Fruit fly (Drosophila melanogaster) whole organism, prepupa: Measurements from ENCODE around the gene CG11317.

ENCODE experiments used
- Blimp-1 ChIP-seq: fragments of 200-800 bp; sonication (Bioruptor generic); optimal IDR thresholded peaks from 3 replicates; lab custom pipeline; 2017; ENCODE audit warnings: missing biosample characterization, missing genetic modification characterization, mild to moderate bottlenecking, moderate library complexity, missing genetic modification reagents
- CG10631 ChIP-seq: fragments of 200-800 bp; sonication (Bioruptor generic); optimal IDR thresholded peaks from 2 replicates; lab custom pipeline; 2016; ENCODE audit warnings: missing biosample characterization, missing genetic modification characterization
- CG10669 ChIP-seq: fragments of 200-800 bp; sonication (Bioruptor generic); optimal IDR thresholded peaks from 3 replicates; lab custom pipeline; 2018; ENCODE audit warnings: missing biosample characterization, mild to moderate bottlenecking, missing genetic modification characterization, moderate library complexity
- CG11762 ChIP-seq: fragments of 200-800 bp; sonication (Bioruptor generic); optimal IDR thresholded peaks from 3 replicates; lab custom pipeline; 2016; ENCODE audit warnings: missing biosample characterization, missing genetic modification characterization; ENCODE audit not compliant: insufficient read depth
- CG11902 ChIP-seq: fragments of 200-800 bp; sonication (Bioruptor generic); optimal IDR thresholded peaks from 3 replicates; lab custom pipeline; 2016; ENCODE audit warnings: missing biosample characterization, missing genetic modification characterization
- CG15336 ChIP-seq: fragments of 200-800 bp; sonication (Bioruptor generic); IDR thresholded peaks from 2 replicates; pipeline ENCODE4 v1.3.6; 2022; ENCODE audit warnings: missing biosample characterization, missing genetic modification characterization
- CG1621 ChIP-seq: fragments of 200-800 bp; sonication (Bioruptor generic); optimal IDR thresholded peaks from 3 replicates; lab custom pipeline; 2018; ENCODE audit warnings: missing biosample characterization, mild to moderate bottlenecking, missing genetic modification characterization
- CG16779 ChIP-seq: fragments of 200-800 bp; sonication (Bioruptor generic); optimal IDR thresholded peaks from 3 replicates; lab custom pipeline; 2017; ENCODE audit warnings: missing biosample characterization, mild to moderate bottlenecking, missing genetic modification characterization
- CG3032 ChIP-seq: fragments of 200-800 bp; optimal IDR thresholded peaks from 2 replicates; lab custom pipeline; 2019; ENCODE audit warnings: missing biosample characterization, mild to moderate bottlenecking, missing genetic modification characterization, moderate library complexity
- CG31627 ChIP-seq: fragments of 200-800 bp; sonication (Bioruptor generic); optimal IDR thresholded peaks from 3 replicates; lab custom pipeline; 2016; ENCODE audit warnings: missing biosample characterization, missing genetic modification characterization
- CG32006 ChIP-seq: fragments of 200-800 bp; sonication (Bioruptor generic); optimal IDR thresholded peaks from 3 replicates; lab custom pipeline; 2017; ENCODE audit warnings: missing biosample characterization, mild to moderate bottlenecking, missing genetic modification characterization
- CG34406 ChIP-seq: fragments of 200-800 bp; sonication (Bioruptor generic); optimal IDR thresholded peaks from 3 replicates; lab custom pipeline; 2016; ENCODE audit warnings: missing biosample characterization, missing genetic modification characterization
- CG4318 ChIP-seq: fragments of 200-800 bp; sonication (Bioruptor generic); optimal IDR thresholded peaks from 3 replicates; lab custom pipeline; 2017; ENCODE audit warnings: missing biosample characterization, mild to moderate bottlenecking, missing genetic modification characterization
- CG6163 ChIP-seq: fragments of 200-800 bp; sonication (Bioruptor generic); IDR thresholded peaks from 3 replicates; pipeline ENCODE4 v1.3.6; 2022; ENCODE audit warnings: missing biosample characterization, missing genetic modification characterization
- CG6276 ChIP-seq: fragments of 200-800 bp; sonication (Bioruptor generic); optimal IDR thresholded peaks from 2 replicates; lab custom pipeline; 2017; ENCODE audit warnings: missing biosample characterization, mild to moderate bottlenecking, missing genetic modification characterization
- CG6792 ChIP-seq: fragments of 200-800 bp; sonication (Bioruptor generic); optimal IDR thresholded peaks from 3 replicates; lab custom pipeline; 2016; ENCODE audit warnings: missing biosample characterization, missing genetic modification characterization
- CG6808 ChIP-seq: fragments of 200-800 bp; sonication (Bioruptor generic); optimal IDR thresholded peaks from 3 replicates; lab custom pipeline; 2017; ENCODE audit warnings: missing biosample characterization, missing genetic modification characterization, mild to moderate bottlenecking, moderate library complexity, missing genetic modification reagents
- CG6854 ChIP-seq: fragments of 200-800 bp; sonication (Bioruptor generic); optimal IDR thresholded peaks from 2 replicates; lab custom pipeline; 2017; ENCODE audit warnings: missing biosample characterization, mild to moderate bottlenecking, missing genetic modification characterization
- CG8119 ChIP-seq: fragments of 200-800 bp; sonication (Bioruptor generic); IDR thresholded peaks from 3 replicates; pipeline ENCODE4 v1.3.6; 2022; ENCODE audit warnings: missing biosample characterization, missing genetic modification characterization
- CG8632 ChIP-seq: fragments of 200-800 bp; sonication (Bioruptor generic); optimal IDR thresholded peaks from 3 replicates; lab custom pipeline; 2016; ENCODE audit warnings: missing biosample characterization, missing genetic modification characterization
- CG9139 ChIP-seq: fragments of 200-800 bp; sonication (Bioruptor generic); optimal IDR thresholded peaks from 3 replicates; lab custom pipeline; 2017; ENCODE audit warnings: missing biosample characterization, mild to moderate bottlenecking, missing genetic modification characterization
- Eip75B ChIP-seq: fragments of 200-800 bp; sonication (Bioruptor generic); optimal IDR thresholded peaks from 3 replicates; lab custom pipeline; 2016; ENCODE audit warnings: missing biosample characterization, missing genetic modification characterization
- Eip78C ChIP-seq: fragments of 200-800 bp; sonication (Bioruptor generic); peaks from one replicate; lab custom pipeline; 2016; ENCODE audit warnings: missing biosample characterization, missing genetic modification characterization
- Eip93F ChIP-seq: fragments of 200-800 bp; sonication (Bioruptor generic); optimal IDR thresholded peaks from 2 replicates; lab custom pipeline; 2016; ENCODE audit warnings: missing biosample characterization, mild to moderate bottlenecking, missing genetic modification characterization
- Ets21C ChIP-seq: fragments of 200-800 bp; sonication (Bioruptor generic); optimal IDR thresholded peaks from 3 replicates; lab custom pipeline; 2016; ENCODE audit warnings: missing biosample characterization, missing genetic modification characterization
- Lpt ChIP-seq: fragments of 200-800 bp; sonication (Bioruptor generic); optimal IDR thresholded peaks from 3 replicates; lab custom pipeline; 2016; ENCODE audit warnings: missing biosample characterization, missing genetic modification characterization
- Met ChIP-seq: fragments of 200-800 bp; sonication (Bioruptor generic); optimal IDR thresholded peaks from 3 replicates; lab custom pipeline; 2016; ENCODE audit warnings: missing biosample characterization, missing genetic modification characterization
- OdsH ChIP-seq: fragments of 200-800 bp; sonication (Bioruptor generic); optimal IDR thresholded peaks from 3 replicates; lab custom pipeline; 2016; ENCODE audit warnings: missing biosample characterization, missing genetic modification characterization
- Smox ChIP-seq: fragments of 200-800 bp; sonication (Bioruptor generic); optimal IDR thresholded peaks from 3 replicates; lab custom pipeline; 2016; ENCODE audit warnings: missing biosample characterization, missing genetic modification characterization
- Sox102F ChIP-seq: fragments of 200-800 bp; sonication (Bioruptor generic); optimal IDR thresholded peaks from 2 replicates; lab custom pipeline; 2016; ENCODE audit warnings: missing biosample characterization, mild to moderate bottlenecking, missing genetic modification characterization
- Sox14 ChIP-seq: fragments of 200-800 bp; sonication (Bioruptor generic); optimal IDR thresholded peaks from 3 replicates; lab custom pipeline; 2016; ENCODE audit warnings: missing biosample characterization, missing genetic modification characterization
- Sox15 ChIP-seq: fragments of 200-800 bp; sonication (Bioruptor generic); optimal IDR thresholded peaks from 3 replicates; lab custom pipeline; 2016; ENCODE audit warnings: missing biosample characterization, missing genetic modification characterization
- acj6 ChIP-seq: fragments of 200-800 bp; sonication (Bioruptor generic); optimal IDR thresholded peaks from 3 replicates; lab custom pipeline; 2016; ENCODE audit warnings: missing biosample characterization, missing genetic modification characterization
- cyc ChIP-seq: fragments of 200-800 bp; sonication (Bioruptor generic); optimal IDR thresholded peaks from 3 replicates; lab custom pipeline; 2016; ENCODE audit warnings: missing biosample characterization, missing genetic modification characterization
- dac ChIP-seq: fragments of 200-800 bp; sonication (Bioruptor generic); optimal IDR thresholded peaks from 2 replicates; lab custom pipeline; 2017; ENCODE audit warnings: missing biosample characterization, mild to moderate bottlenecking, missing genetic modification characterization
- dsx ChIP-seq: fragments of 200-800 bp; optimal IDR thresholded peaks from 3 replicates; lab custom pipeline; 2019; ENCODE audit warnings: missing biosample characterization, mild to moderate bottlenecking, missing genetic modification characterization, moderate library complexity; ENCODE audit not compliant: poor library complexity, severe bottlenecking
- eg ChIP-seq: fragments of 200-800 bp; sonication (Bioruptor generic); IDR thresholded peaks from 3 replicates; pipeline ENCODE4 v1.3.6; 2022; ENCODE audit warnings: missing biosample characterization, missing genetic modification characterization
- esn ChIP-seq: fragments of 200-800 bp; sonication (Bioruptor generic); optimal IDR thresholded peaks from 2 replicates; lab custom pipeline; 2016; ENCODE audit warnings: missing biosample characterization, mild to moderate bottlenecking, missing genetic modification characterization, moderate library complexity
- fkh ChIP-seq: fragments of 200-800 bp; sonication (Bioruptor generic); optimal IDR thresholded peaks from 3 replicates; lab custom pipeline; 2017; ENCODE audit warnings: missing biosample characterization, mild to moderate bottlenecking, missing genetic modification characterization, moderate library complexity
- salr ChIP-seq, 2 experiments: fragments of 200-800 bp; sonication (Bioruptor generic); optimal IDR thresholded peaks; 3 replicates each; lab custom pipeline; 2016 to 2018; ENCODE audit warnings: missing biosample characterization in 2 of 2, missing genetic modification characterization in 2 of 2, mild to moderate bottlenecking in 1 of 2
- spab ChIP-seq: fragments of 200-800 bp; sonication (Bioruptor generic); optimal IDR thresholded peaks from 2 replicates; lab custom pipeline; 2017; ENCODE audit warnings: missing biosample characterization, mild to moderate bottlenecking, missing genetic modification characterization, missing genetic modification reagents
- ss ChIP-seq, 2 experiments: fragments of 200-800 bp; sonication (Bioruptor generic); optimal IDR thresholded peaks; 2 replicates in 1 of 2; 3 replicates in 1 of 2; lab custom pipeline; 2017 to 2018; ENCODE audit warnings: mild to moderate bottlenecking in 2 of 2, missing biosample characterization in 2 of 2, missing genetic modification characterization in 2 of 2, moderate library complexity in 1 of 2
- svp ChIP-seq: fragments of 200-800 bp; sonication (Bioruptor generic); peaks from one replicate; lab custom pipeline; 2016; ENCODE audit warnings: missing biosample characterization, missing genetic modification characterization
- topi ChIP-seq: fragments of 200-800 bp; sonication (Bioruptor generic); optimal IDR thresholded peaks from 3 replicates; lab custom pipeline; 2016; ENCODE audit warnings: missing biosample characterization, missing genetic modification characterization

Gene CG11317

dm6 chr3R:31059807-31060707 lies 37.1 kb downstream of the CG11317 start (continued):
- TF ChIP-seq CG11762 (GFP tag; lab: Kevin White, UChicago) (no peak), Lpt (peak; percentile 23), Ets21C (GFP tag; lab: Kevin White, UChicago) (peak; percentile 49), Eip78C (GFP tag; lab: Kevin White, UChicago) (peak; percentile 77), CG31627 (GFP tag; lab: Kevin White, UChicago) (peak; percentile 53), Smox (GFP tag; lab: Kevin White, UChicago) (peak; percentile 24), CG4318 (GFP tag; lab: Kevin White, UChicago) (peak; percentile 55), Eip93F (GFP tag; lab: Kevin White, UChicago) (no peak)
- TF ChIP-seq, all 60 proteins: peak for 36

DNA sequence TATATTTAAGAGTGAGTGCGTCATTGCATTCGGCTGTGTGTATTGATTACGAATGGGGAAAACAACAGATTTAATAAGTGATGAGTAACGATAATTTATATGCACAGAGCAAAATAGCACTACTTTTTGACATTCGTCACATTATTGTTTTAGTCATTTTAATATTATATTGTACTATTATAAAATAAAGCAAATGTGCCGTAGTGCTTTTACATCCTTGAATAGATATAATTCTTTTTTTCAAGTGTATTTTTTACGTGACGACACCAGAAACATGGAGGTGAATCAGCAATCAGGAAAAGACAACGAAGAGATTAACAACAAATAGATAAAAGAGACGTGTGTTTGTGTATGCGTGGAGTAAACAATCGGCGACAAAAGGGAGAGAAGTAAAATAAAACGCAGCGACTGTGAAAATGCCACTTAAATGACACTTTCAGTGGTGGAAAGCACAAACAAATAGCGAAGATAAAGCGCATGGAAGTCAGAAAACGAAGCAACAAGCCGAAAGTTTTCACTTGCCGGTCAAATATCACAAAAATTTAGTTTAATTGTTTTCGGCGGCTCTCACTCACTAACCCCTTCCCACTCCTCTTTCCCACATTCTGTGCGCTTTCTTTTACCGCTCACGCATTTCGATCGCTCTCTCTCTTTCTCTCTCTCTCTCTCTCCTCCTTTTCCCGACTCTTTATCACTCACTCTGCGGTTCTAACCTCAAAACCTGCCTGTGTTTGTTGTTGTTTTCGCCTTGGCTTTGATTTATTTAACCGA lies 37.9 kb downstream of the CG11317 start:
- TF ChIP-seq CG6808 (GFP tag; lab: Kevin White, UChicago) (peak; percentile 70), CG32006 (peak; percentile 90), Sox102F (GFP tag; lab: Kevin White, UChicago) (peak; percentile 91), Eip93F (GFP tag; lab: Kevin White, UChicago) (peak; percentile 90), CG10669 (GFP tag; lab: Kevin White, UChicago) (peak; percentile 84), Eip75B (peak; percentile 77), dsx (GFP tag; lab: Kevin White, UChicago) (peak; percentile 78), CG11902 (GFP tag; lab: Kevin White, UChicago) (peak; percentile 90), CG10631 (GFP tag; lab: Kevin White, UChicago) (peak; percentile 86), OdsH (GFP tag; lab: Kevin White, UChicago) (peak; percentile 90), Ets21C (GFP tag; lab: Kevin White, UChicago) (peak; percentile 74), acj6 (peak; percentile 91), Sox15 (GFP tag; lab: Kevin White, UChicago) (peak; percentile 82), ss (GFP tag; optimal IDR thresholded peaks at IDR 0.05; lab: Kevin White, UChicago) (peak in 1 of 2 experiments; percentile 86), cyc (peak; percentile 84), Smox (GFP tag; lab: Kevin White, UChicago) (peak; percentile 89), CG8119 (GFP tag; lab: Robert Waterston, UW) (peak; percentile 85), CG3032 (peak; percentile 83), Met (GFP tag; lab: Kevin White, UChicago) (peak; percentile 89), CG1621 (tag; lab: Kevin White, UChicago) (peak; percentile 62), salr (GFP tag; optimal IDR thresholded peaks at IDR 0.05; lab: Kevin White, UChicago) (peak; percentile 63 to 66), CG9139 (GFP tag; lab: Kevin White, UChicago) (peak; percentile 48), CG6276 (GFP tag; lab: Kevin White, UChicago) (no peak), CG6163 (GFP tag; lab: Robert Waterston, UW) (peak; percentile 92), Sox14 (GFP tag; lab: Kevin White, UChicago) (peak; percentile 75), topi (GFP tag; lab: Kevin White, UChicago) (peak; percentile 90), Blimp-1 (peak; percentile 84), dac (peak; percentile 70), esn (peak; percentile 94), CG8632 (GFP tag; lab: Kevin White, UChicago) (peak; percentile 94), CG34406 (GFP tag; lab: Kevin White, UChicago) (peak; percentile 94), eg (peak; percentile 84), CG15336 (GFP tag; lab: Robert Waterston, UW) (peak; percentile 82), CG6854 (GFP tag; lab: Kevin White, UChicago) (peak; percentile 76), CG16779 (no peak), svp (GFP tag; lab: Kevin White, UChicago) (peak; percentile 93), spab (GFP tag; lab: Kevin White, UChicago) (peak; percentile 74), CG4318 (GFP tag; lab: Kevin White, UChicago) (peak; percentile 79), Eip78C (GFP tag; lab: Kevin White, UChicago) (peak; percentile 95), CG6792 (GFP tag; lab: Kevin White, UChicago) (peak; percentile 91), fkh (GFP tag; lab: Kevin White, UChicago) (peak; percentile 76)
